Worm (Caenorhabditis elegans) whole organism, L4 larva: Measurements from ENCODE around the gene T16A1.5.

ENCODE experiments used
- madf-5 ChIP-seq, 2 experiments: fragments of 200-800 bp; sonication (Bioruptor generic); IDR thresholded peaks; 2 replicates each; pipeline ENCODE4 v1.3.6; 2022; ENCODE audit warnings: missing compliant biosample characterization in 2 of 2, missing genetic modification characterization in 2 of 2
- unc-130 ChIP-seq: sonication (generic microtip); optimal IDR thresholded peaks from 2 replicates; lab custom pipeline; 2016; ENCODE audit warnings: missing genetic modification reagents, missing genetic modification characterization, missing compliant biosample characterization

DNA sequence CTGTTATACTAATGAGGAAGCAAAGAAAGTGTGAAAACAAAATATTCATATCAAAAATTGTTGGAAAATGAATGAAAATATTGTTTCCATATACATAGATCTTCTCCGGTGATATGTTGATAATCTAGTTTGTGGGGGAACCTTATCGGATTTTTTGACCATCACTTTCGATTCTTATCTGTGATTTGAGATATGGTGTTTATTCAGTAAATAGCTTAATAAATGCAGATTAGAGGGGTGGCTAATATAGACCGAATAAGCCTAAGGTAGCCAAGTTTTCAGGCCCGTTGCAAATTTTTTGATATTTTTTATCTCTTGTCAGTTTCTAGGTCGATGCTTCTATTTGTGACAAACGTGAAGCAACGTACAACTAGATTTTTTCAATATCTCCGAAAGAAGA is 12.2 kb downstream of the T16A1.5 start, which contains the start of gene F07E5.7:
- TF ChIP-seq unc-130 (no peak), madf-5 (GFP tag; IDR thresholded peaks at IDR 0.05; lab: Robert Waterston, UW) (no peak)
